1 fruit fly cellular context compared by ENCODE assay signal in the genomic region with DNA sequence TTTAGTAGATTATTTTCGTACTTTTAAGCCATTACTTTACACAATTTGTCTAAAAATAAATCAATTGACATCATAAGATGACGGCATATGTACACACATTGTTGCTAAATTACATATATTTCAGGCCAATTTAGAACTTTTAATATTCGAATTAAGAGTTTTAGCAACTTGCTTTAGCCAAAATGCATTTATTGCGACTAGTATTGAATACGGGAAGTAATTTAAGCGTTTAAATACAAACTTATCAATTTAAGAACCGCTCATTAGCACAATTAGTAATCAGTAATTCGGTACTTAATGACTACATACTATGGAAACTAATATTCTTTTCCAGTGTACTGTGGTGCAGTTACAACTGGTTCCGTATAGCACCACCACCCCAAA.
TF ChIP-seq lines count a peak whose summit lies in the region.

No protein-coding gene starts in this region.

TF ChIP-seq in whole organism, embryonic, 481 proteins besides CTCF, POLR2A, EP300 and RAD21 (continued from another document):
- peak; percentile 24 for TF ChIP-seq CG9437 (GFP tag; optimal IDR thresholded peaks at IDR 0.05; lab: Kevin White, UChicago)
- TF ChIP-seq chinmo (GFP tag; IDR thresholded peaks at IDR 0.05; lab: Robert Waterston, UW; ENCODE audit: partially characterized antibody): no peak
- TF ChIP-seq wdn (GFP tag; IDR thresholded peaks at IDR 0.05; lab: Robert Waterston, UW): no peak
- no peak for TF ChIP-seq E2f1 (GFP tag; IDR thresholded peaks at IDR 0.05; lab: Robert Waterston, UW)
- no peak for TF ChIP-seq CG13296 (GFP tag; optimal IDR thresholded peaks at IDR 0.05; lab: Kevin White, UChicago)
- peak in 1 of 2 experiments; percentile 48 for TF ChIP-seq Hr51 (GFP tag; optimal IDR thresholded peaks at IDR 0.05; lab: Kevin White, UChicago)
- peak; percentile 33 for TF ChIP-seq dmrt99B (tag; optimal IDR thresholded peaks at IDR 0.05; lab: Kevin White, UChicago)
- peak; percentile 57 for TF ChIP-seq nmo (GFP tag; optimal IDR thresholded peaks at IDR 0.05; lab: Kevin White, UChicago)
- TF ChIP-seq CG8359 (GFP tag; optimal IDR thresholded peaks at IDR 0.05; lab: Kevin White, UChicago; ENCODE audit: borderline replicate concordance): no peak
- peak in 1 of 2 experiments; percentile 29 for TF ChIP-seq bsh (GFP tag; optimal IDR thresholded peaks at IDR 0.05; lab: Kevin White, UChicago)
- no peak for TF ChIP-seq emc (GFP tag; optimal IDR thresholded peaks at IDR 0.05; lab: Kevin White, UChicago)
- 0 out of 2 replicates have a peak, but pooled peaks have one; percentile 11 for TF ChIP-seq lmd (GFP tag; IDR thresholded peaks at IDR 0.05; lab: Robert Waterston, UW)
- peak; percentile 12 for TF ChIP-seq bab2 (GFP tag; optimal IDR thresholded peaks at IDR 0.05; lab: Kevin White, UChicago)
- peak; percentile 38 for TF ChIP-seq CG14710 (tag; optimal IDR thresholded peaks at IDR 0.05; lab: Kevin White, UChicago)
- peak; percentile 36 for TF ChIP-seq phol (tag; optimal IDR thresholded peaks at IDR 0.05; lab: Kevin White, UChicago)
- TF ChIP-seq Fer2 (tag; optimal IDR thresholded peaks at IDR 0.05; lab: Kevin White, UChicago): no peak
- TF ChIP-seq CG9932 (GFP tag; IDR thresholded peaks at IDR 0.05; lab: Robert Waterston, UW): 0 out of 2 replicates have a peak, but pooled peaks have one; percentile 12
- peak in 1 of 3 experiments; percentile 48 for TF ChIP-seq lola (GFP tag; optimal IDR thresholded peaks at IDR 0.05; lab: Kevin White, UChicago)
- peak; percentile 30 for TF ChIP-seq CG15269 (tag; optimal IDR thresholded peaks at IDR 0.05; lab: Kevin White, UChicago)
- peak; percentile 7 for TF ChIP-seq CG18619 (GFP tag; optimal IDR thresholded peaks at IDR 0.05; lab: Kevin White, UChicago)
- TF ChIP-seq lilli (GFP tag; optimal IDR thresholded peaks at IDR 0.05; lab: Kevin White, UChicago): no peak
- no peak for TF ChIP-seq mirr (GFP tag; optimal IDR thresholded peaks at IDR 0.05; lab: Kevin White, UChicago)
- peak; percentile 4 for TF ChIP-seq CG8924 (tag; optimal IDR thresholded peaks at IDR 0.05; lab: Kevin White, UChicago)
- TF ChIP-seq Sox100B (GFP tag; optimal IDR thresholded peaks at IDR 0.05; lab: Kevin White, UChicago): peak; percentile 55
- peak; percentile 22; the same call in 1 of the 2 replicates for TF ChIP-seq Xrp1 (GFP tag; IDR thresholded peaks at IDR 0.05; lab: Robert Waterston, UW)
- peak; percentile 3 for TF ChIP-seq CG12659 (GFP tag; optimal IDR thresholded peaks at IDR 0.05; lab: Kevin White, UChicago)
- TF ChIP-seq jigr1 (GFP tag; IDR thresholded peaks at IDR 0.05; lab: Robert Waterston, UW): 0 out of 3 replicates have a peak, but pooled peaks have one; percentile 21
- TF ChIP-seq CG17361 (GFP tag; IDR thresholded peaks at IDR 0.05; lab: Robert Waterston, UW): peak; percentile 79; the same call in 2 of the 3 replicates
- TF ChIP-seq CG2712 (tag; optimal IDR thresholded peaks at IDR 0.05; lab: Kevin White, UChicago): peak; percentile 49
- no peak for TF ChIP-seq Hr39 (optimal IDR thresholded peaks at IDR 0.05; lab: Kevin White, UChicago)
- TF ChIP-seq H15 (GFP tag; IDR thresholded peaks at IDR 0.05; lab: Robert Waterston, UW): no peak
- no peak for TF ChIP-seq dpn (GFP tag; optimal IDR thresholded peaks at IDR 0.05; lab: Kevin White, UChicago)
- peak; percentile 24 for TF ChIP-seq CG13424 (tag; optimal IDR thresholded peaks at IDR 0.05; lab: Kevin White, UChicago)
- peak; percentile 38 for TF ChIP-seq CG10979 (tag; optimal IDR thresholded peaks at IDR 0.05; lab: Kevin White, UChicago)
- 0 out of 2 replicates have a peak, but pooled peaks have one; percentile 25 for TF ChIP-seq CG11696 (GFP tag; IDR thresholded peaks at IDR 0.05; lab: Robert Waterston, UW)
- TF ChIP-seq Fer3 (tag; optimal IDR thresholded peaks at IDR 0.05; lab: Kevin White, UChicago): no peak
- TF ChIP-seq CG7556 (GFP tag; optimal IDR thresholded peaks at IDR 0.05; lab: Kevin White, UChicago): peak; percentile 53
- TF ChIP-seq Ptx1 (GFP tag; IDR thresholded peaks at IDR 0.05; lab: Robert Waterston, UW): no peak
- TF ChIP-seq CG6175 (GFP tag; IDR thresholded peaks at IDR 0.05; lab: Robert Waterston, UW): no peak
- TF ChIP-seq CG1603 (tag; optimal IDR thresholded peaks at IDR 0.05; lab: Kevin White, UChicago): peak; percentile 16
- peak; percentile 61; the same call in 1 of the 2 replicates for TF ChIP-seq CG31441 (GFP tag; IDR thresholded peaks at IDR 0.05; lab: Robert Waterston, UW)
- no peak for TF ChIP-seq pum (GFP tag; optimal IDR thresholded peaks at IDR 0.05; lab: Kevin White, UChicago)
- TF ChIP-seq CG11695 (GFP tag; IDR thresholded peaks at IDR 0.05; lab: Robert Waterston, UW): 0 out of 3 replicates have a peak, but pooled peaks have one; percentile 21
- peak; percentile 44 for TF ChIP-seq CG1233 (GFP tag; optimal IDR thresholded peaks at IDR 0.05; lab: Kevin White, UChicago)
- peak; percentile 42; the same call in 2 of the 3 replicates for TF ChIP-seq row (GFP tag; IDR thresholded peaks at IDR 0.05; lab: Robert Waterston, UW)
- peak; percentile 24 for TF ChIP-seq Ssrp (tag; optimal IDR thresholded peaks at IDR 0.05; lab: Kevin White, UChicago)
- peak; percentile 57 for TF ChIP-seq sens (GFP tag; lab: Kevin White, UChicago)
- TF ChIP-seq Oli (tag; optimal IDR thresholded peaks at IDR 0.05; lab: Kevin White, UChicago): peak; percentile 42
- TF ChIP-seq CG32532 (GFP tag; IDR thresholded peaks at IDR 0.05; lab: Robert Waterston, UW): no peak
- peak; percentile 17 for TF ChIP-seq bcd (GFP tag; optimal IDR thresholded peaks at IDR 0.05; lab: Kevin White, UChicago)
- no peak for TF ChIP-seq CG4282 (GFP tag; optimal IDR thresholded peaks at IDR 0.05; lab: Kevin White, UChicago)
- peak; percentile 4 for TF ChIP-seq CG10209 (GFP tag; optimal IDR thresholded peaks at IDR 0.05; lab: Kevin White, UChicago)
- TF ChIP-seq grau (tag; optimal IDR thresholded peaks at IDR 0.05; lab: Kevin White, UChicago): peak; percentile 18
- peak; percentile 45 for TF ChIP-seq Sox102F (GFP tag; optimal IDR thresholded peaks at IDR 0.05; lab: Kevin White, UChicago)
- peak; percentile 39 for TF ChIP-seq CG9727 (GFP tag; optimal IDR thresholded peaks at IDR 0.05; lab: Kevin White, UChicago)
- peak; percentile 16 for TF ChIP-seq org-1 (GFP tag; optimal IDR thresholded peaks at IDR 0.05; lab: Kevin White, UChicago)
